Worm (Caenorhabditis elegans) whole organism, L3 larva: ENCODE data around the gene irld-65.

ENCODE experiments used
- R02D3.7 ChIP-seq: fragments of 150-350 bp; optimal IDR thresholded peaks from 2 replicates; lab custom pipeline; 2014; ENCODE audit warnings: missing biosample characterization, missing genetic modification characterization
- ZK546.5 ChIP-seq: sonication (generic microtip); optimal IDR thresholded peaks from 2 replicates; lab custom pipeline; 2017; ENCODE audit warnings: missing biosample characterization, missing genetic modification characterization
- aly-2 ChIP-seq: fragments of 150-350 bp; optimal IDR thresholded peaks from 2 replicates; lab custom pipeline; 2014; ENCODE audit warnings: missing biosample characterization, missing genetic modification characterization
- ama-1 ChIP-seq: fragments of 150-350 bp; optimal IDR thresholded peaks from 2 replicates; lab custom pipeline; 2018
- ceh-16 ChIP-seq: sonication (generic microtip); optimal IDR thresholded peaks from 2 replicates; lab custom pipeline; 2017; ENCODE audit warnings: missing biosample characterization, missing genetic modification characterization
- ceh-28 ChIP-seq: fragments of 150-350 bp; optimal IDR thresholded peaks from 2 replicates; lab custom pipeline; 2014; ENCODE audit warnings: missing biosample characterization, missing genetic modification reagents, missing genetic modification characterization
- ceh-9 ChIP-seq: sonication (generic microtip); optimal IDR thresholded peaks from 2 replicates; lab custom pipeline; 2018; ENCODE audit warnings: missing biosample characterization, missing genetic modification characterization
- daf-12 ChIP-seq: fragments of 150-350 bp; optimal IDR thresholded peaks from 2 replicates; lab custom pipeline; 2014; ENCODE audit warnings: missing biosample characterization, missing genetic modification reagents, missing genetic modification characterization
- egl-27 ChIP-seq: sonication (generic microtip); optimal IDR thresholded peaks from 4 replicates; lab custom pipeline; 2017; ENCODE audit warnings: missing biosample characterization, missing genetic modification reagents, missing genetic modification characterization
- egl-5 ChIP-seq: fragments of 150-350 bp; optimal IDR thresholded peaks from 2 replicates; lab custom pipeline; 2017; ENCODE audit warnings: missing biosample characterization, missing genetic modification reagents, missing genetic modification characterization, inconsistent platforms
- elt-1 ChIP-seq: fragments of 150-350 bp; optimal IDR thresholded peaks from 2 replicates; lab custom pipeline; 2014; ENCODE audit warnings: missing biosample characterization, missing genetic modification characterization
- elt-2 ChIP-seq: sonication (generic microtip); optimal IDR thresholded peaks from 2 replicates; lab custom pipeline; 2016; ENCODE audit warnings: missing genetic modification reagents, mild to moderate bottlenecking, missing genetic modification characterization, missing compliant biosample characterization
- elt-3 ChIP-seq, 3 experiments: fragments of 150-350 bp in 1 of 3; sonication (generic microtip) in 2 of 3; optimal IDR thresholded peaks; 2 replicates in 2 of 3; 4 replicates in 1 of 3; lab custom pipeline; 2014 to 2017; ENCODE audit warnings: missing biosample characterization in 3 of 3, missing genetic modification characterization in 3 of 3
- fkh-10 ChIP-seq: sonication (generic microtip); optimal IDR thresholded peaks from 2 replicates; lab custom pipeline; 2017; ENCODE audit warnings: missing biosample characterization, missing genetic modification reagents, missing genetic modification characterization
- fkh-2 ChIP-seq: fragments of 150-350 bp; optimal IDR thresholded peaks from 2 replicates; lab custom pipeline; 2014; ENCODE audit warnings: missing biosample characterization, missing genetic modification reagents, missing genetic modification characterization
- fos-1 ChIP-seq: fragments of 150-350 bp; optimal IDR thresholded peaks from 2 replicates; lab custom pipeline; 2014; ENCODE audit warnings: missing biosample characterization, missing genetic modification characterization
- hmg-11 ChIP-seq: sonication (generic microtip); optimal IDR thresholded peaks from 2 replicates; lab custom pipeline; 2016; ENCODE audit warnings: missing genetic modification characterization, missing compliant biosample characterization
- jun-1 ChIP-seq: fragments of 150-350 bp; optimal IDR thresholded peaks from 2 replicates; lab custom pipeline; 2014; ENCODE audit warnings: missing biosample characterization, missing genetic modification reagents, missing genetic modification characterization
- lin-15B ChIP-seq: fragments of 150-350 bp; optimal IDR thresholded peaks from 2 replicates; lab custom pipeline; 2014; ENCODE audit warnings: missing biosample characterization, missing genetic modification characterization
- lin-39 ChIP-seq: fragments of 150-350 bp; optimal IDR thresholded peaks from 2 replicates; lab custom pipeline; 2018; ENCODE audit warnings: missing biosample characterization, missing genetic modification reagents, missing genetic modification characterization
- lsy-12 ChIP-seq: sonication (generic microtip); optimal IDR thresholded peaks from 2 replicates; lab custom pipeline; 2016; ENCODE audit warnings: mild to moderate bottlenecking, missing genetic modification characterization, missing compliant biosample characterization
- mdl-1 ChIP-seq: fragments of 150-350 bp; optimal IDR thresholded peaks from 2 replicates; lab custom pipeline; 2014; ENCODE audit warnings: missing biosample characterization, missing genetic modification characterization
- mml-1 ChIP-seq: fragments of 150-350 bp; sonication (generic microtip); optimal IDR thresholded peaks from 3 replicates; lab custom pipeline; 2014; ENCODE audit warnings: missing biosample characterization, missing genetic modification characterization
- nfya-1 ChIP-seq: sonication (generic microtip); optimal IDR thresholded peaks from 2 replicates; lab custom pipeline; 2017; ENCODE audit warnings: missing genetic modification characterization, mild to moderate bottlenecking, missing compliant biosample characterization, antibody characterized with exemption, moderate library complexity; ENCODE audit not compliant: insufficient read depth
- nhr-11 ChIP-seq: fragments of 150-350 bp; optimal IDR thresholded peaks from 2 replicates; lab custom pipeline; 2014; ENCODE audit warnings: missing biosample characterization, missing genetic modification characterization
- nhr-12 ChIP-seq: fragments of 150-350 bp; optimal IDR thresholded peaks from 2 replicates; lab custom pipeline; 2014; ENCODE audit warnings: missing biosample characterization, missing genetic modification characterization
- nhr-25 ChIP-seq: sonication (generic microtip); optimal IDR thresholded peaks from 2 replicates; lab custom pipeline; 2017; ENCODE audit warnings: missing biosample characterization, missing genetic modification characterization
- nhr-28 ChIP-seq: fragments of 150-350 bp; optimal IDR thresholded peaks from 2 replicates; lab custom pipeline; 2014; ENCODE audit warnings: missing biosample characterization, missing genetic modification characterization
- nhr-43 ChIP-seq: sonication (generic microtip); optimal IDR thresholded peaks from 2 replicates; lab custom pipeline; 2016; ENCODE audit warnings: mild to moderate bottlenecking, missing genetic modification characterization, missing compliant biosample characterization; ENCODE audit not compliant: poor library complexity, severe bottlenecking
- nhr-67 ChIP-seq: fragments of 150-350 bp; optimal IDR thresholded peaks from 2 replicates; lab custom pipeline; 2014; ENCODE audit warnings: missing biosample characterization, missing genetic modification characterization
- nhr-76 ChIP-seq: fragments of 150-350 bp; sonication (generic microtip); optimal IDR thresholded peaks from 5 replicates; lab custom pipeline; 2014; ENCODE audit warnings: missing biosample characterization, missing genetic modification characterization
- pha-4 ChIP-seq: fragments of 150-350 bp; optimal IDR thresholded peaks from 2 replicates; lab custom pipeline; 2014; ENCODE audit warnings: missing biosample characterization, missing genetic modification reagents, missing genetic modification characterization
- pqm-1 ChIP-seq: fragments of 150-350 bp; optimal IDR thresholded peaks from 2 replicates; lab custom pipeline; 2017; ENCODE audit warnings: missing biosample characterization, missing genetic modification characterization, inconsistent platforms
- sea-2 ChIP-seq: fragments of 150-350 bp; sonication (generic microtip); optimal IDR thresholded peaks from 4 replicates; lab custom pipeline; 2014; ENCODE audit warnings: missing biosample characterization, missing genetic modification reagents, missing genetic modification characterization
- skn-1 ChIP-seq: fragments of 150-350 bp; optimal IDR thresholded peaks from 2 replicates; lab custom pipeline; 2014; ENCODE audit warnings: missing biosample characterization, missing genetic modification characterization
- snpc-4 ChIP-seq: fragments of 150-350 bp; optimal IDR thresholded peaks from 2 replicates; lab custom pipeline; 2014; ENCODE audit warnings: missing biosample characterization, missing genetic modification characterization
- unc-39 ChIP-seq: sonication (generic microtip); optimal IDR thresholded peaks from 4 replicates; lab custom pipeline; 2017; ENCODE audit warnings: missing biosample characterization, missing genetic modification characterization
- unc-62 ChIP-seq: fragments of 150-350 bp; sonication (generic microtip); optimal IDR thresholded peaks from 4 replicates; lab custom pipeline; 2014; ENCODE audit warnings: missing biosample characterization, missing genetic modification reagents, missing genetic modification characterization
- zag-1 ChIP-seq: fragments of 150-350 bp; optimal IDR thresholded peaks from 2 replicates; lab custom pipeline; 2014; ENCODE audit warnings: missing biosample characterization, missing genetic modification characterization
- ztf-4 ChIP-seq: fragments of 150-350 bp; optimal IDR thresholded peaks from 2 replicates; lab custom pipeline; 2014; ENCODE audit warnings: missing biosample characterization, missing genetic modification characterization

irld-65 gene

DNA sequence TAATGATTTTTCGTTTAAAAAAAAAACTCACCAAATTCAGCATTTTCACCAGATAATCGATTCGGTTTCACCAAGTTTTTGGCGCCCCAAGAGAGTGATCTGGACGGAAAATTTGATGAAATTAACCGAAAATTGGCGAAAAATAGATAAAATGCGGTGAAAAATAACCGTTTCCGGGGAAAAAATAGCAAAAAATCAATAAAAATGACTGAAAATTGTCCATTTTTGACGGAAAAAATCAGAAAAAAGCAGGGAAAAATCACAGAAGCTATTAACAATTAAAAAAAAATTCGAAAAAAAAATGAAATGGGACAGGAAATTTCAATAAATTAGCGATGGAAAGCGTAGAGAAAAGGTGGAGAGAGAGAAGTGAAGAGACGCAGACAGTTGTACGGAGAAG is 24.2 kb downstream of the irld-65 start, which contains the start of gene ubc-15:
TSS of gene ubc-15 (minus strand) at position 101 of the 400 bp plus-strand sequence.
- no peak for TF ChIP-seq daf-12 (tag; lab: Kevin White, UChicago)
- TF ChIP-seq fkh-10 (GFP tag; lab: Kevin White, UChicago): no peak
- TF ChIP-seq ZK546.5: no peak
- no peak for TF ChIP-seq nhr-11 (tag; lab: Kevin White, UChicago)
- no peak for TF ChIP-seq aly-2 (tag; lab: Kevin White, UChicago)
- TF ChIP-seq nhr-43 (tag; lab: Kevin White, UChicago): no peak
- TF ChIP-seq sea-2 (GFP tag; lab: Kevin White, UChicago): no peak

DNA sequence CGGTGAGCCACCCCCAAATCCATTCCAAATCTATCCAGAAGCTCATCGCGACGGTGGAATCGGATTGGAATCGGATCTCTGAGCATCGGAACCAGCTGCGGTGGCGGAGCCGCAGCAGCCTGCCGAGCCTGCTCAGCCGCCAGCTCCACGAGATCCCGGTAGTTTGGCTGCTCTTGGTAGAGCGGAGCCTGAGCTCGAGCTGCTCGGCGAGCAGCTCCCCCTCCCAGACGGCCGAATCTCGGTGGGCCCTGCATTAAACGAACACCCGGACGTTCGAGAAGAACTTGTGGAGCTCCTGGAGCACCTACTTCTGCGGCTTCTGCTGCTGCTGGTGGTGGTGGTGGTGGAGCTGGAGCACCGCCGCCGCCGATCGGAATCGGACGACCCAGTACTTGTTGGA is 34.0 kb downstream of the irld-65 start:
- TF ChIP-seq lin-39 (no peak), ceh-16 (no peak)

DNA sequence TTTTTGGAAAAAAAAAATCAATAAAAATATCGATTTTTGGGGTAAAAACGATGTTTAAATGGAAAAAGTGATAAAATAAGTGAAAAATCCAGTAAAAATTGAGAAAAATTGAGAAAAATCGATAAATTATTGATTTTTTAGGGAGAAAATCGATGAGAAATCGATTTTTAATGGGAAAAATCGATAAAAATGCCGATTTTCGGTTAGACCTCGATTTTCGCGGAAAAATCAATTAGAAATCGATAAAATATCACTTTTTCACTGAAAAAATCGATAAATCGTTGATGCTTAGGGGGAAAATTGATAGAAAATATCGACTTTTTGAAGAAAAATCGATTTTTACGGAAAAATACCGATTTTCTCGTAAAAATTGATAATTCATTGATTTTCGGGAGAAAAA is 36.6 kb downstream of the irld-65 start:
- no peak for TF ChIP-seq elt-2 (tag; lab: Kevin White, UChicago)
- no peak for TF ChIP-seq egl-5 (tag; lab: Kevin White, UChicago)
- TF ChIP-seq ceh-28 (tag; lab: Kevin White, UChicago): peak; percentile 92

DNA sequence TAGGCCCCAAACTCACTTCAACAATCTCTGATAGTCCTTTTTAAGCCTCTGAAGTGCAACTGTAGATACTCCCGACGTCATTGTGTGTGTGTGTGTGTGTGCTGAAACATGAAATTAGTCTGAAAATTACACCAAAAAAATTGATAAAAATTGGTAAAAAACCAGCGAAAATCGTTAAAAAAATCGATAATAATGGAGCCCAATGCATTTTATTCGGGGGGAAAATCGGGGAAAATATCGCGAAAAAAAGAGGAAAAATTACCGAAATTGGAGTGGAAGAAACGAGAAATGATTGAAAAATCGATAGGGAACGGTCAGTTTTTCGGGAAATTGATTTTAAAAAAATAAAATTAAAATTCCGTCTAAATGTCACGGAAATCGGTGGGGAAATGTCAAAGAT is 37.5 kb downstream of the irld-65 start, which contains the start of gene ubc-26:
TSS of gene ubc-26 (minus strand) at position 101 of the 400 bp plus-strand sequence.
- TF ChIP-seq lsy-12 (tag; lab: Kevin White, UChicago) (no peak), pqm-1 (no peak), nfya-1 (tag; lab: Kevin White, UChicago) (no peak), mdl-1 (tag; lab: Kevin White, UChicago) (no peak), pha-4 (tag; lab: Kevin White, UChicago) (no peak), snpc-4 (tag; lab: Kevin White, UChicago) (no peak), ama-1 (lab: Kevin White, UChicago) (no peak), elt-1 (tag; lab: Kevin White, UChicago) (no peak), zag-1 (tag; lab: Kevin White, UChicago) (no peak), egl-27 (no peak), elt-3 (tag; optimal IDR thresholded peaks at IDR 0.05; lab: Kevin White, UChicago) (no peak)

DNA sequence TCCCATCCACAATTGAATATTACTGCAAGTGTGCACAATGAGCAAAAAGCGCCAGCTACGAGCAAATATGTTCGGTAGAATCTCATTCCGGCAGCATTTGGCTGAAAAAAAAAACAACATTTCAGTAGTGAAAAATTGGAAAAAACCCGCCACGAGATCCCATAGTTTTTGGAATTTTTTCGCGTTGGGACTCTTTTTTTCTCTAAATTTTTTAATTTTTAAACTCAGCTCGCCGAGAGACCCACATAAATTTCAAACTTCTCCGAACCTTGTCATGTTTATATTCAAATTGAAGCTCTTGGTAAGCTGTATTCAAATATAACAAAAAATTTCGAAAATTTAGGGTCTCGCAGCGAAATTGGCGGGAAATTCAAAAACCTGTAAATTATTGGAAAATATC is 43.5 kb downstream of the irld-65 start, which contains the start of gene sqv-2:
TSS of gene sqv-2 (minus strand) at position 101 of the 400 bp plus-strand sequence.
- TF ChIP-seq nhr-67 (tag; lab: Kevin White, UChicago): no peak

DNA sequence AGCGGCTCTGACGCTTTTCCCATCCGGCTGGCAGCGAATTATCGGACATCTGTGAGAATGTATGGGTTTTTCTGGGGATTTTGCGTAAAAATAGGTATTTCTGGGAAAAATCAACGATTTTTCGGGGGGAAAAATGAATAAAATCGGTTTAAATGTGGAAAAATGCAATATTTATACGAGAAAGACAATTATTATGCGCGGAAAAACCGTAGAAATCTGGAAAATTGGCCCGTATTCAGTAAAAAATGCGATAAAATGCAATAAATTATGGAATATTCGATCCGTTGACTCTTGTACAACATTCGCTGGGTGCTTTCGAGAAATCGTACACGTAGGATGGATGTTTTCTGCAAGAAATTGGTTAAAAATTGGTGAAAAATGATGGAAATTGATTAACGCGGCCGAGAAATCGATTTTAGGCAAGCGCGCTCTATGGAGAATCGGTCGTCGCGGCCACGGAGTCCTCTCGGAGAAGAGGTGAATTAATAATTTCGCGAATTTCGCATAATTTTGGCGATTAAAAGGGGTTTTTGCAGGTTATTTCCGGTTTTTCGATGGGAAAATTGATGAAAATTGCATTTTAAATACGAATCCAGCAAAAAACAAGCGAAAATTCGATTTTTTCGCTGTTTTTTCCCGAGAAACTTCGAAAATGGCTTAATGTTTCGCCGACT is 48.7 kb downstream of the irld-65 start, which contains the start of gene pinn-1:
TSS of gene pinn-1 (minus strand) at position 51 of the 674 bp plus-strand sequence.
- TF ChIP-seq nhr-43 (tag; lab: Kevin White, UChicago) (peak; percentile 95), R02D3.7 (tag; lab: Kevin White, UChicago) (peak; percentile 21), nhr-12 (tag; lab: Kevin White, UChicago) (no peak), lsy-12 (tag; lab: Kevin White, UChicago) (peak; percentile 86), fkh-2 (no peak), ZK546.5 (no peak), ceh-16 (no peak), unc-62 (GFP tag; lab: Kevin White, UChicago) (no peak), mdl-1 (tag; lab: Kevin White, UChicago) (no peak), nhr-76 (no peak), ztf-4 (peak; percentile 36), egl-5 (tag; lab: Kevin White, UChicago) (peak; percentile 73), nfya-1 (tag; lab: Kevin White, UChicago) (peak; percentile 80), pqm-1 (peak; percentile 36), aly-2 (tag; lab: Kevin White, UChicago) (no peak), lin-39 (peak; percentile 90), hmg-11 (tag; lab: Kevin White, UChicago) (peak; percentile 54), ama-1 (lab: Kevin White, UChicago) (peak; percentile 33), lin-15B (tag; lab: Kevin White, UChicago) (peak; percentile 97), snpc-4 (tag; lab: Kevin White, UChicago) (peak; percentile 77), nhr-28 (tag; lab: Kevin White, UChicago) (no peak), ceh-9 (tag; lab: Kevin White, UChicago) (no peak), elt-1 (tag; lab: Kevin White, UChicago) (peak; percentile 5), skn-1 (tag; lab: Kevin White, UChicago) (peak; percentile 48), daf-12 (tag; lab: Kevin White, UChicago) (no peak), elt-3 (tag; optimal IDR thresholded peaks at IDR 0.05; lab: Kevin White, UChicago) (no peak), fkh-10 (GFP tag; lab: Kevin White, UChicago) (peak; percentile 47), elt-2 (tag; lab: Kevin White, UChicago) (peak; percentile 41), nhr-25 (tag; lab: Kevin White, UChicago) (peak; percentile 64), fos-1 (tag; lab: Kevin White, UChicago) (no peak), unc-39 (tag; lab: Kevin White, UChicago) (no peak), mml-1 (tag; lab: Kevin White, UChicago) (no peak), jun-1 (tag; lab: Kevin White, UChicago) (peak; percentile 40)
